Worm (Caenorhabditis elegans) whole organism, L4 larva: ENCODE measurements around the gene T26E4.2.
A peak's percentile ranks its signal among the peaks of the same experiment; 100 is the strongest.

ENCODE experiments used
- T20F7.1 ChIP-seq: fragments of 200-800 bp; sonication (Bioruptor generic); optimal IDR thresholded peaks from 2 replicates; lab custom pipeline; 2018; ENCODE audit warnings: mild to moderate bottlenecking, missing genetic modification characterization, missing compliant biosample characterization
- T26A8.4 ChIP-seq: fragments of 200-800 bp; sonication (Bioruptor generic); IDR thresholded peaks from 2 replicates; pipeline ENCODE4 v1.3.6; 2022; ENCODE audit warnings: missing genetic modification characterization, missing compliant biosample characterization
- Y5F2A.4 ChIP-seq: fragments of 200-800 bp; sonication (Bioruptor generic); optimal IDR thresholded peaks from 2 replicates; lab custom pipeline; 2018; ENCODE audit warnings: mild to moderate bottlenecking, missing genetic modification characterization, missing compliant biosample characterization
- aha-1 ChIP-seq: fragments of 150-350 bp; peaks from one replicate; lab custom pipeline; 2014; ENCODE audit warnings: missing biosample characterization, missing genetic modification characterization
- ama-1 ChIP-seq: fragments of 150-350 bp; optimal IDR thresholded peaks from 2 replicates; lab custom pipeline; 2014; ENCODE audit warnings: inconsistent platforms, mixed read lengths
- arid-1 ChIP-seq: fragments of 200-800 bp; sonication (Bioruptor generic); conservative IDR thresholded peaks from 2 replicates; pipeline ENCODE4 v1.3.6; 2022; ENCODE audit warnings: missing genetic modification reagents, missing genetic modification characterization, missing compliant biosample characterization
- ceh-28 ChIP-seq: fragments of 150-350 bp; optimal IDR thresholded peaks from 2 replicates; lab custom pipeline; 2014; ENCODE audit warnings: missing biosample characterization, missing genetic modification reagents, missing genetic modification characterization
- ceh-82 ChIP-seq: sonication (generic microtip); optimal IDR thresholded peaks from 2 replicates; lab custom pipeline; 2017; ENCODE audit warnings: missing biosample characterization, missing genetic modification characterization
- cey-2 ChIP-seq: sonication (generic microtip); optimal IDR thresholded peaks from 3 replicates; lab custom pipeline; 2017; ENCODE audit warnings: missing genetic modification characterization, mild to moderate bottlenecking, missing compliant biosample characterization, antibody characterized with exemption, borderline replicate concordance; ENCODE audit not compliant: insufficient read depth
- daf-19 ChIP-seq: fragments of 200-800 bp; sonication (Bioruptor generic); conservative IDR thresholded peaks from 2 replicates; pipeline ENCODE4 v1.3.6; 2022; ENCODE audit warnings: missing genetic modification characterization, missing compliant biosample characterization
- dmd-6 ChIP-seq: fragments of 200-800 bp; sonication (Bioruptor generic); IDR thresholded peaks from 2 replicates; pipeline ENCODE4 v1.3.6; 2022; ENCODE audit warnings: missing genetic modification reagents, missing genetic modification characterization, missing compliant biosample characterization
- dmd-9 ChIP-seq: fragments of 200-800 bp; sonication (Bioruptor generic); IDR thresholded peaks from 2 replicates; pipeline ENCODE4 v1.3.6; 2022; ENCODE audit warnings: missing genetic modification reagents, missing genetic modification characterization, missing compliant biosample characterization
- duxl-1 ChIP-seq: sonication (generic microtip); optimal IDR thresholded peaks from 2 replicates; lab custom pipeline; 2016; ENCODE audit warnings: mild to moderate bottlenecking, missing genetic modification characterization, moderate library complexity, missing compliant biosample characterization; ENCODE audit not compliant: poor library complexity
- hif-1 ChIP-seq, 2 experiments: sonication (generic microtip); optimal IDR thresholded peaks; 2 replicates each; lab custom pipeline; 2016 to 2017; ENCODE audit warnings: missing compliant biosample characterization in 2 of 2, missing genetic modification characterization in 2 of 2, missing genetic modification reagents in 2 of 2, missing genotype in 2 of 2, mild to moderate bottlenecking in 1 of 2
- hlh-11 ChIP-seq: fragments of 200-800 bp; sonication (Bioruptor generic); optimal IDR thresholded peaks from 2 replicates; lab custom pipeline; 2018; ENCODE audit warnings: mild to moderate bottlenecking, missing genetic modification characterization, missing compliant biosample characterization
- hmg-1.1 ChIP-seq: fragments of 200-800 bp; sonication (Bioruptor generic); IDR thresholded peaks from 2 replicates; pipeline ENCODE4 v1.3.6; 2022; ENCODE audit warnings: missing genetic modification reagents, missing genetic modification characterization, missing compliant biosample characterization
- lin-15B ChIP-seq: fragments of 150-350 bp; sonication (generic microtip); optimal IDR thresholded peaks from 3 replicates; lab custom pipeline; 2014; ENCODE audit warnings: missing biosample characterization, missing genetic modification characterization
- lin-29 ChIP-seq: fragments of 200-800 bp; sonication (Bioruptor generic); IDR thresholded peaks from 2 replicates; pipeline ENCODE4 v1.3.6; 2022; ENCODE audit warnings: missing genetic modification reagents, missing genetic modification characterization, missing compliant biosample characterization
- lir-3 ChIP-seq: sonication (generic microtip); optimal IDR thresholded peaks from 2 replicates; lab custom pipeline; 2016; ENCODE audit warnings: mild to moderate bottlenecking, missing genetic modification characterization, missing compliant biosample characterization
- lsy-2 ChIP-seq, 2 experiments: fragments of 150-350 bp in 1 of 2; sonication (generic microtip) in 1 of 2; optimal IDR thresholded peaks; 2 replicates each; lab custom pipeline; 2014 to 2017; ENCODE audit warnings: missing biosample characterization in 2 of 2, missing genetic modification characterization in 2 of 2
- mdt-29 ChIP-seq: fragments of 200-800 bp; sonication (Bioruptor generic); IDR thresholded peaks from 2 replicates; pipeline ENCODE4 v1.3.6; 2022; ENCODE audit warnings: missing genetic modification reagents, missing genetic modification characterization, missing compliant biosample characterization
- nhr-10 ChIP-seq: fragments of 150-350 bp; optimal IDR thresholded peaks from 2 replicates; lab custom pipeline; 2014; ENCODE audit warnings: missing biosample characterization, missing genetic modification characterization
- nhr-237 ChIP-seq: sonication (generic microtip); optimal IDR thresholded peaks from 2 replicates; lab custom pipeline; 2017; ENCODE audit warnings: missing biosample characterization, missing genetic modification characterization
- nhr-28 ChIP-seq: fragments of 150-350 bp; optimal IDR thresholded peaks from 2 replicates; lab custom pipeline; 2014; ENCODE audit warnings: missing biosample characterization, missing genetic modification characterization
- nhr-41 ChIP-seq: fragments of 200-800 bp; sonication (Bioruptor generic); IDR thresholded peaks from 2 replicates; pipeline ENCODE4 v1.3.6; 2022; ENCODE audit warnings: missing genetic modification reagents, missing genetic modification characterization, missing compliant biosample characterization
- nhr-76 ChIP-seq: fragments of 150-350 bp; optimal IDR thresholded peaks from 2 replicates; lab custom pipeline; 2014; ENCODE audit warnings: missing biosample characterization, missing genetic modification characterization
- php-3 ChIP-seq: fragments of 200-800 bp; sonication (Bioruptor generic); IDR thresholded peaks from 2 replicates; pipeline ENCODE4 v1.3.6; 2022; ENCODE audit warnings: missing genetic modification reagents, missing genetic modification characterization, missing compliant biosample characterization
- saeg-2 ChIP-seq: fragments of 200-800 bp; sonication (Bioruptor generic); IDR thresholded peaks from 2 replicates; pipeline ENCODE4 v1.3.6; 2022; ENCODE audit warnings: missing genetic modification reagents, missing genetic modification characterization, missing compliant biosample characterization
- snpc-1.2 ChIP-seq: fragments of 200-800 bp; sonication (Bioruptor generic); IDR thresholded peaks from 2 replicates; pipeline ENCODE4 v1.3.6; 2022; ENCODE audit warnings: missing genetic modification reagents, missing genetic modification characterization, missing compliant biosample characterization
- snpc-4 ChIP-seq: fragments of 150-350 bp; optimal IDR thresholded peaks from 2 replicates; lab custom pipeline; 2014; ENCODE audit warnings: missing biosample characterization, missing genetic modification characterization
- unc-62 ChIP-seq, 3 experiments: fragments of 150-350 bp in 1 of 3; sonication (generic microtip); optimal IDR thresholded peaks in 2 of 3; peaks in 1 of 3; 1 replicate in 1 of 3; 2 replicates in 2 of 3; lab custom pipeline; 2014 to 2017; ENCODE audit warnings: missing biosample characterization in 3 of 3, missing genetic modification characterization in 3 of 3, missing genetic modification reagents in 3 of 3, missing genotype in 1 of 3
- zfp-2 ChIP-seq: sonication (generic microtip); optimal IDR thresholded peaks from 2 replicates; lab custom pipeline; 2016; ENCODE audit warnings: mild to moderate bottlenecking, missing genetic modification characterization, missing compliant biosample characterization

T26E4.2 gene

ce11 chrV:15773941-15774340 lies 7.2 kb upstream of the T26E4.2 start (continued):
- TF ChIP-seq duxl-1 (tag; lab: Kevin White, UChicago) (no peak), nhr-10 (tag; lab: Kevin White, UChicago) (no peak), hmg-1.1 (GFP tag; lab: Robert Waterston, UW) (no peak), lin-15B (tag; lab: Kevin White, UChicago) (no peak), nhr-76 (tag; lab: Kevin White, UChicago) (no peak), aha-1 (no peak), ceh-28 (tag; lab: Kevin White, UChicago) (no peak), cey-2 (tag; lab: Kevin White, UChicago) (no peak), saeg-2 (GFP tag; lab: Robert Waterston, UW) (no peak), nhr-28 (tag; lab: Kevin White, UChicago) (peak; percentile 21), mdt-29 (GFP tag; lab: Robert Waterston, UW) (no peak), lin-29 (GFP tag; lab: Robert Waterston, UW) (no peak), nhr-237 (tag; lab: Kevin White, UChicago) (no peak)

DNA sequence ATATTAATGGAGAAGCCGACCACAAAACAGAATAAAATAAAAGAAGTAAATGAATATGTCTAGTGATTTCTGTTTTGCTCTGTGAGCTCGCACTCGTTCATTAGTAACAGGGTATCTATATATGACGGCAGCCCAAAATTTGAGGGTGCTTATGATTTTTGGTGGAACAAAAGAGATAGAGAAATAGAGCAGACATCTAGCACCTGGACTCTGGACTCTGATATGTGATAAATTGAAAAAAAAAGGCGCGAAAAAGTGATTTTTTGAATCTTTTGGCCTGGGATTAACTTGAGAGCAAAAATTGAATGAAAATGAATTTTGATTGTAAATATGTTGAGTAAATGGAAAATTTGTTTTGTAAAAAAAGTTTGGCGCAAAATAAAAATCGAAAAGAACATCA lies 4.5 kb upstream of the T26E4.2 start, which contains the start of gene nhr-283:
Gene nhr-283 (minus strand): TSS at position 101 of the 400 bp plus-strand sequence.
- TF ChIP-seq hlh-11 (tag; lab: Kevin White, UChicago): no peak
- TF ChIP-seq unc-62 (GFP tag; optimal IDR thresholded peaks at IDR 0.05 in 1 of 2; lab: Kevin White, UChicago): peak in 1 of 2 experiments; percentile 55
- no peak for TF ChIP-seq unc-62 (tag; optimal IDR thresholded peaks at IDR 0.05; lab: Kevin White, UChicago)
- TF ChIP-seq, all 104 proteins: peak for 1

DNA sequence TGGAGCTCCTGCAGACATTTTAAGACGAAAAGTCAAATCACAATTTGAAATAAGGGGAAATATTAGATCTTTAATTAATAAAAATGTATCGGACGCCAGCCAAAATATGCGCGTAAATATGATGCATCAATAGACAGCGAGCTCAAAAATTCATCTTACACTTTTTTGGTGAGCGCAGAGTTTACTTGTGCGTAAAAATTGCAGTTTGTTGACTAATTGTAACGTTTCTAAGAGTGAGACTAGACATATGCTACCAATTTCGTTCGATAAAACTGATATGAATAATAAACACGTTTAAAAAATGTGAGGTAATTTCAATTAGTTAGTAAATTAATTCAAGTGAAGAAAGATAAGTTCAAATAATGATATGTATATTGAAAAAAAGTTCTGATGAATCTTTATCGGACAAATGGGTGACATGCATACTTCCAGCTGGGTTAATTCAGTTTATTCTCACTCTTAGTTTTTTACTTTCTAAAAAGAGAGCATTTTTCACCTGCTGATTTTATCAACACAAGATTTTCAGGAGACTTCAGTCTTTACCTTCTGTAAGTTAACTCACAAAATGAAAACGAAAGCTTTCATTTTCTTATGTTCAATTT lies 2.0 kb upstream of the T26E4.2 start, which contains the start of the genes nhr-285 and irld-52:
Gene nhr-285 (minus strand): TSS at position 101 of the 602 bp plus-strand sequence.
Gene irld-52 (plus strand): TSS at position 552 of the 602 bp plus-strand sequence.
- TF ChIP-seq dmd-6 (GFP tag; lab: Robert Waterston, UW): no peak
- TF ChIP-seq ama-1 (lab: Kevin White, UChicago): no peak
- no peak for TF ChIP-seq lin-29 (GFP tag; lab: Robert Waterston, UW)
- no peak for TF ChIP-seq ceh-82 (tag; lab: Kevin White, UChicago)
- no peak for TF ChIP-seq php-3
- no peak for TF ChIP-seq zfp-2 (tag; lab: Kevin White, UChicago)
- TF ChIP-seq, all 104 proteins: peak for 0

- TF ChIP-seq hif-1 (tag; optimal IDR thresholded peaks at IDR 0.05; lab: Kevin White, UChicago): no peak
- TF ChIP-seq cey-2 (tag; lab: Kevin White, UChicago): no peak
- TF ChIP-seq lir-3 (tag; lab: Kevin White, UChicago): no peak
- TF ChIP-seq lsy-2 (tag; optimal IDR thresholded peaks at IDR 0.05; lab: Kevin White, UChicago): no peak
- TF ChIP-seq daf-19 (GFP tag; lab: Robert Waterston, UW): no peak
- TF ChIP-seq lin-15B (tag; lab: Kevin White, UChicago): no peak
- no peak for TF ChIP-seq T20F7.1
- no peak for TF ChIP-seq Y5F2A.4 (GFP tag; lab: Kevin White, UChicago)
- TF ChIP-seq snpc-4 (tag; lab: Kevin White, UChicago): no peak
- no peak for TF ChIP-seq saeg-2 (GFP tag; lab: Robert Waterston, UW)
- TF ChIP-seq arid-1 (GFP tag; lab: Robert Waterston, UW): no peak
- no peak for TF ChIP-seq T26A8.4 (GFP tag; lab: Robert Waterston, UW)
- TF ChIP-seq lin-29 (GFP tag; lab: Robert Waterston, UW): no peak
- TF ChIP-seq nhr-41 (GFP tag; lab: Robert Waterston, UW): no peak
- TF ChIP-seq snpc-1.2: no peak
- TF ChIP-seq dmd-9 (GFP tag; lab: Robert Waterston, UW): no peak
Measured at ce11 chrV:15782494-15782893, 1.3 kb downstream of the T26E4.2 start, which contains the start of gene T26E4.3. Gene T26E4.3 (plus strand): TSS chrV:15782794.
